Fruit fly (Drosophila melanogaster): Measurements from ENCODE around the gene CG4572.

The CG4572 gene

dm6 chr3R:19905932-19906439 lies 41.8 kb upstream of the CG4572 start (continued):
- TF ChIP-seq Oaz (GFP tag; IDR thresholded peaks at IDR 0.05) (peak; percentile 59; the same call in 1 of the 2 replicates), cg (GFP tag; optimal IDR thresholded peaks at IDR 0.05) (peak; percentile 32), Awh (GFP tag; IDR thresholded peaks at IDR 0.05) (peak; percentile 74; the same call in 1 of the 2 replicates), Stat92E (GFP tag; optimal IDR thresholded peaks at IDR 0.05) (no peak), sug (tag; optimal IDR thresholded peaks at IDR 0.05) (peak; percentile 98), CG2875 (GFP tag; optimal IDR thresholded peaks at IDR 0.05) (peak; percentile 50), CG13287 (GFP tag; IDR thresholded peaks at IDR 0.05; ENCODE audit: partially characterized antibody) (no peak), mld (GFP tag; IDR thresholded peaks at IDR 0.05; ENCODE audit: partially characterized antibody) (no peak), Vsx1 (GFP tag; optimal IDR thresholded peaks at IDR 0.05) (peak; percentile 23), maf-S (GFP tag; optimal IDR thresholded peaks at IDR 0.05) (peak; percentile 48), lab (GFP tag; optimal IDR thresholded peaks at IDR 0.05) (peak; percentile 92), CG11247 (GFP tag; IDR thresholded peaks at IDR 0.05) (peak; percentile 75), Hr3 (GFP tag; optimal IDR thresholded peaks at IDR 0.05) (peak; percentile 67), Hr51 (GFP tag; optimal IDR thresholded peaks at IDR 0.05) (peak; percentile 72 to 85), luna (GFP tag; optimal IDR thresholded peaks at IDR 0.05) (no peak), fru (optimal IDR thresholded peaks at IDR 0.05) (no peak), ash1 (GFP tag; optimal IDR thresholded peaks at IDR 0.05) (no peak), sr (GFP tag; IDR thresholded peaks at IDR 0.05) (peak; percentile 63; the same call in 2 of the 3 replicates), NC2α (GFP tag; optimal IDR thresholded peaks at IDR 0.05) (peak; percentile 28), CG12219 (GFP tag; optimal IDR thresholded peaks at IDR 0.05) (peak; percentile 78), croc (GFP tag; conservative IDR thresholded peaks at IDR 0.05) (peak; percentile 50; the same call in 2 of the 3 replicates), CG30020 (tag; optimal IDR thresholded peaks at IDR 0.05) (no peak), repo (GFP tag; optimal IDR thresholded peaks at IDR 0.05) (no peak), Doc3 (GFP tag; IDR thresholded peaks at IDR 0.05; ENCODE audit: partially characterized antibody) (no peak), CG12391 (tag; optimal IDR thresholded peaks at IDR 0.05) (peak; percentile 81), Lpt (GFP tag; optimal IDR thresholded peaks at IDR 0.05) (no peak), bowl (GFP tag; IDR thresholded peaks at IDR 0.05) (peak; percentile 47; the same call in 1 of the 2 replicates), Ssrp (tag; optimal IDR thresholded peaks at IDR 0.05) (peak; percentile 64), dmrt99B (tag; optimal IDR thresholded peaks at IDR 0.05) (peak; percentile 75), CG4617 (GFP tag; optimal IDR thresholded peaks at IDR 0.05; ENCODE audit: borderline replicate concordance) (peak; percentile 31), Ptx1 (GFP tag; IDR thresholded peaks at IDR 0.05) (peak; percentile 90), HmgZ (tag; optimal IDR thresholded peaks at IDR 0.05) (peak; percentile 86), ems (GFP tag; optimal IDR thresholded peaks at IDR 0.05) (peak; percentile 79), jumu (GFP tag; optimal IDR thresholded peaks at IDR 0.05) (peak; percentile 52), CG8944 (GFP tag; optimal IDR thresholded peaks at IDR 0.05) (peak; percentile 73), CG16813 (GFP tag; IDR thresholded peaks at IDR 0.05; ENCODE audit: partially characterized antibody) (0 out of 3 replicates have a peak, but pooled peaks have one; percentile 4), CG14667 (GFP tag; IDR thresholded peaks at IDR 0.05) (peak; percentile 77), CG33213 (GFP tag; optimal IDR thresholded peaks at IDR 0.05) (peak; percentile 7), fd96Cb (tag; optimal IDR thresholded peaks at IDR 0.05) (peak; percentile 49), CG17359 (tag; optimal IDR thresholded peaks at IDR 0.05) (peak; percentile 77), CG34376 (GFP tag; optimal IDR thresholded peaks at IDR 0.05) (peak; percentile 44), unpg (GFP tag; optimal IDR thresholded peaks at IDR 0.05) (peak; percentile 79), CG17361 (GFP tag; IDR thresholded peaks at IDR 0.05) (peak; percentile 70), Dbx (GFP tag; IDR thresholded peaks at IDR 0.05) (peak; percentile 88), CG42726 (GFP tag; IDR thresholded peaks at IDR 0.05; ENCODE audit: partially characterized antibody) (no peak), insv (GFP tag; optimal IDR thresholded peaks at IDR 0.05) (no peak), CG12942 (GFP tag; optimal IDR thresholded peaks at IDR 0.05) (peak; percentile 65), ERR (GFP tag; optimal IDR thresholded peaks at IDR 0.05) (peak; percentile 81), zen (tag; optimal IDR thresholded peaks at IDR 0.05) (peak; percentile 41)
